Fruit fly (Drosophila melanogaster) whole organism, embryonic: Measurements from ENCODE around the gene toe.

Experiments used
- Atf3 ChIP-seq: fragments of 200-800 bp; sonication (Bioruptor generic); optimal IDR thresholded peaks from 3 replicates; lab custom pipeline; 2016; ENCODE audit warnings: missing biosample characterization, missing genetic modification characterization
- Awh ChIP-seq: fragments of 200-800 bp; sonication (Bioruptor generic); IDR thresholded peaks from 2 replicates; pipeline ENCODE4, ENCODE4 v1.3.6; 2022; ENCODE audit warnings: missing biosample characterization, missing genetic modification characterization
- Bdp1 ChIP-seq: fragments of 200-800 bp; sonication (Bioruptor generic); optimal IDR thresholded peaks from 3 replicates; lab custom pipeline; 2016; ENCODE audit warnings: missing biosample characterization, missing genetic modification characterization
- Bteb2 ChIP-seq: fragments of 200-800 bp; sonication (Bioruptor generic); optimal IDR thresholded peaks from 2 replicates; lab custom pipeline; 2016; ENCODE audit warnings: missing biosample characterization, missing genetic modification characterization
- CG1024 ChIP-seq: fragments of 200-800 bp; sonication (Bioruptor generic); IDR thresholded peaks from 2 replicates; pipeline ENCODE4 v1.3.6; 2022; ENCODE audit warnings: missing biosample characterization, missing genetic modification characterization
- CG10462 ChIP-seq: fragments of 200-800 bp; sonication (Bioruptor generic); optimal IDR thresholded peaks from 2 replicates; lab custom pipeline; 2016; ENCODE audit warnings: missing biosample characterization, missing genetic modification characterization
- CG11093 ChIP-seq: fragments of 200-800 bp; sonication (Bioruptor generic); IDR thresholded peaks from 3 replicates; pipeline ENCODE4 v1.3.6; 2022; ENCODE audit warnings: missing biosample characterization, missing genetic modification characterization
- CG11398 ChIP-seq: fragments of 200-800 bp; sonication (Bioruptor generic); optimal IDR thresholded peaks from 2 replicates; lab custom pipeline; 2016; ENCODE audit warnings: missing biosample characterization, missing genetic modification characterization
- CG11456 ChIP-seq: fragments of 200-800 bp; sonication (Bioruptor generic); IDR thresholded peaks from 3 replicates; pipeline ENCODE4 v1.3.6; 2022; ENCODE audit warnings: missing biosample characterization, missing genetic modification characterization
- CG11696 ChIP-seq: fragments of 200-800 bp; sonication (Bioruptor generic); IDR thresholded peaks from 2 replicates; pipeline ENCODE4 v1.3.6; 2022; ENCODE audit warnings: missing biosample characterization, missing genetic modification characterization
- CG1233 ChIP-seq: fragments of 200-800 bp; sonication (Bioruptor generic); optimal IDR thresholded peaks from 4 replicates; lab custom pipeline; 2018; ENCODE audit warnings: missing biosample characterization, mild to moderate bottlenecking, missing genetic modification characterization
- CG14014 ChIP-seq: fragments of 200-800 bp; sonication (Bioruptor generic); IDR thresholded peaks from 2 replicates; pipeline ENCODE4 v1.3.6; 2022; ENCODE audit warnings: missing biosample characterization, missing genetic modification characterization
- CG15073 ChIP-seq: fragments of 200-800 bp; sonication (Bioruptor generic); optimal IDR thresholded peaks from 2 replicates; lab custom pipeline; 2016; ENCODE audit warnings: missing biosample characterization, missing genetic modification characterization
- CG15601 ChIP-seq: fragments of 200-800 bp; sonication (Bioruptor generic); optimal IDR thresholded peaks from 3 replicates; lab custom pipeline; 2019; ENCODE audit warnings: missing biosample characterization, mild to moderate bottlenecking, missing genetic modification characterization, moderate library complexity
- CG1603 ChIP-seq: fragments of 200-800 bp; sonication (Bioruptor generic); optimal IDR thresholded peaks from 2 replicates; lab custom pipeline; 2019; ENCODE audit warnings: missing biosample characterization, mild to moderate bottlenecking, missing genetic modification characterization, moderate library complexity
- CG16779 ChIP-seq: fragments of 200-800 bp; sonication (Bioruptor generic); IDR thresholded peaks from 2 replicates; pipeline ENCODE4 v1.3.6; 2022; ENCODE audit warnings: missing biosample characterization, missing genetic modification characterization
- CG17612 ChIP-seq: fragments of 200-800 bp; sonication (Bioruptor generic); IDR thresholded peaks from 2 replicates; pipeline ENCODE4 v1.3.6; 2022; ENCODE audit warnings: missing biosample characterization, missing genetic modification characterization
- CG2116 ChIP-seq: fragments of 200-800 bp; sonication (Bioruptor generic); optimal IDR thresholded peaks from 3 replicates; lab custom pipeline; 2018; ENCODE audit warnings: missing biosample characterization, mild to moderate bottlenecking, missing genetic modification characterization
- CG2889 ChIP-seq: fragments of 200-800 bp; sonication (Bioruptor generic); IDR thresholded peaks from 3 replicates; pipeline ENCODE4 v1.3.6; 2022; ENCODE audit warnings: missing biosample characterization, missing genetic modification characterization
- CG32532 ChIP-seq: fragments of 200-800 bp; sonication (Bioruptor generic); IDR thresholded peaks from 2 replicates; pipeline ENCODE4 v1.3.6; 2022; ENCODE audit warnings: missing biosample characterization, missing genetic modification characterization
- CG32767 ChIP-seq: fragments of 200-800 bp; sonication (Bioruptor generic); IDR thresholded peaks from 2 replicates; pipeline ENCODE4 v1.3.6; 2022; ENCODE audit warnings: missing biosample characterization, missing genetic modification characterization
- CG42726 ChIP-seq: fragments of 200-800 bp; sonication (Bioruptor generic); IDR thresholded peaks from 2 replicates; pipeline ENCODE4 v1.3.6; 2022; ENCODE audit warnings: missing biosample characterization, missing genetic modification characterization; ENCODE audit not compliant: partially characterized antibody
- CG4617 ChIP-seq: fragments of 200-800 bp; sonication (Bioruptor generic); optimal IDR thresholded peaks from 3 replicates; lab custom pipeline; 2016; ENCODE audit warnings: missing biosample characterization, missing genetic modification characterization, borderline replicate concordance
- CG5180 ChIP-seq: fragments of 200-800 bp; sonication (Bioruptor generic); optimal IDR thresholded peaks from 3 replicates; lab custom pipeline; 2017; ENCODE audit warnings: missing biosample characterization, missing genetic modification characterization, mild to moderate bottlenecking, moderate library complexity, missing genetic modification reagents
- CG8388 ChIP-seq: fragments of 200-800 bp; sonication (Bioruptor generic); optimal IDR thresholded peaks from 2 replicates; lab custom pipeline; 2019; ENCODE audit warnings: missing biosample characterization, mild to moderate bottlenecking, missing genetic modification characterization, moderate library complexity
- CHES-1-like ChIP-seq: fragments of 200-800 bp; sonication (Bioruptor generic); optimal IDR thresholded peaks from 2 replicates; lab custom pipeline; 2016; ENCODE audit warnings: missing biosample characterization, missing genetic modification characterization
- CTCF ChIP-seq: fragments of 200-800 bp; sonication (Bioruptor generic); optimal IDR thresholded peaks from 2 replicates; lab custom pipeline; 2017; ENCODE audit warnings: missing biosample characterization, mild to moderate bottlenecking, missing genetic modification characterization, moderate library complexity
- Doc3 ChIP-seq: fragments of 200-800 bp; sonication (Bioruptor generic); IDR thresholded peaks from 3 replicates; pipeline ENCODE4 v1.3.6; 2022; ENCODE audit warnings: missing biosample characterization, missing genetic modification characterization; ENCODE audit not compliant: partially characterized antibody
- Fer2 ChIP-seq: fragments of 200-800 bp; sonication (Bioruptor generic); optimal IDR thresholded peaks from 2 replicates; lab custom pipeline; 2018; ENCODE audit warnings: missing biosample characterization, mild to moderate bottlenecking, missing genetic modification characterization, moderate library complexity
- Hey ChIP-seq: fragments of 200-800 bp; sonication (Bioruptor generic); optimal IDR thresholded peaks from 3 replicates; lab custom pipeline; 2018; ENCODE audit warnings: missing biosample characterization, mild to moderate bottlenecking, missing genetic modification characterization
- Hr51 ChIP-seq, 2 experiments: fragments of 200-800 bp; sonication (Bioruptor generic); optimal IDR thresholded peaks; 2 replicates in 1 of 2; 3 replicates in 1 of 2; lab custom pipeline; 2016 to 2018; ENCODE audit warnings: missing biosample characterization in 2 of 2, missing genetic modification characterization in 2 of 2, mild to moderate bottlenecking in 1 of 2, moderate library complexity in 1 of 2
- Hsf ChIP-seq: fragments of 200-800 bp; sonication (Bioruptor generic); optimal IDR thresholded peaks from 3 replicates; lab custom pipeline; 2016; ENCODE audit warnings: missing biosample characterization, missing genetic modification characterization
- MTF-1 ChIP-seq: fragments of 200-800 bp; sonication (Bioruptor generic); optimal IDR thresholded peaks from 2 replicates; lab custom pipeline; 2018; ENCODE audit warnings: missing biosample characterization, mild to moderate bottlenecking, missing genetic modification characterization, borderline replicate concordance
- NK7.1 ChIP-seq: fragments of 200-800 bp; sonication (Bioruptor generic); optimal IDR thresholded peaks from 3 replicates; lab custom pipeline; 2016; ENCODE audit warnings: missing biosample characterization, missing genetic modification characterization
- Side ChIP-seq: fragments of 200-800 bp; sonication (Bioruptor generic); optimal IDR thresholded peaks from 2 replicates; lab custom pipeline; 2016; ENCODE audit warnings: missing biosample characterization, missing genetic modification characterization
- Usf ChIP-seq: fragments of 200-800 bp; sonication (Bioruptor generic); optimal IDR thresholded peaks from 2 replicates; lab custom pipeline; 2017; ENCODE audit warnings: missing genotype, missing biosample characterization, missing genetic modification characterization
- ara ChIP-seq: fragments of 200-800 bp; sonication (Bioruptor generic); IDR thresholded peaks from 2 replicates; pipeline ENCODE4 v1.3.6; 2022; ENCODE audit warnings: missing biosample characterization, missing genetic modification characterization
- bigmax ChIP-seq: fragments of 200-800 bp; sonication (Bioruptor generic); optimal IDR thresholded peaks from 2 replicates; lab custom pipeline; 2018; ENCODE audit warnings: missing biosample characterization, mild to moderate bottlenecking, missing genetic modification characterization
- dysf ChIP-seq: fragments of 200-800 bp; sonication (Bioruptor generic); IDR thresholded peaks from 3 replicates; pipeline ENCODE4 v1.3.6; 2022; ENCODE audit warnings: missing biosample characterization, missing genetic modification characterization
- esg ChIP-seq: fragments of 200-800 bp; sonication (Bioruptor generic); conservative IDR thresholded peaks from 2 replicates; pipeline ENCODE4 v1.3.6; 2022; ENCODE audit warnings: missing biosample characterization, missing genetic modification characterization
- gcm2 ChIP-seq: fragments of 200-800 bp; sonication (Bioruptor generic); optimal IDR thresholded peaks from 2 replicates; lab custom pipeline; 2016; ENCODE audit warnings: missing biosample characterization, missing genetic modification characterization
- lab ChIP-seq: fragments of 200-800 bp; sonication (Bioruptor generic); optimal IDR thresholded peaks from 3 replicates; lab custom pipeline; 2017; ENCODE audit warnings: missing biosample characterization, missing genetic modification characterization, mild to moderate bottlenecking, moderate library complexity, missing genetic modification reagents
- nom ChIP-seq: fragments of 200-800 bp; sonication (Bioruptor generic); optimal IDR thresholded peaks from 2 replicates; lab custom pipeline; 2017; ENCODE audit warnings: missing biosample characterization, missing genetic modification characterization, mild to moderate bottlenecking, moderate library complexity, missing genetic modification reagents
- pan ChIP-seq, 4 experiments: fragments of >200 bp in 3 of 4; fragments of 200-800 bp in 1 of 4; sonication (Bioruptor generic) in 1 of 4; optimal IDR thresholded peaks in 3 of 4; IDR thresholded peaks in 1 of 4; 2 replicates each; pipeline versions ENCODE4 v1.3.6 to Lab custom; 2017 to 2022; ENCODE audit warnings: missing biosample characterization in 2 of 4, missing genetic modification characterization in 2 of 4, mixed read lengths in 1 of 4
- pita ChIP-seq: fragments of 200-800 bp; sonication (Bioruptor generic); optimal IDR thresholded peaks from 2 replicates; lab custom pipeline; 2017; ENCODE audit warnings: missing biosample characterization, mild to moderate bottlenecking, missing genetic modification characterization
- ranshi ChIP-seq: fragments of 200-800 bp; sonication (Bioruptor generic); IDR thresholded peaks from 2 replicates; pipeline ENCODE4 v1.3.6; 2022; ENCODE audit warnings: missing biosample characterization, missing genetic modification characterization
- tgo ChIP-seq: fragments of 200-800 bp; sonication (Bioruptor generic); IDR thresholded peaks from 3 replicates; pipeline ENCODE4 v1.3.6; 2022; ENCODE audit warnings: missing biosample characterization, missing genetic modification characterization
- tin ChIP-seq: fragments of 200-800 bp; sonication (Bioruptor generic); optimal IDR thresholded peaks from 3 replicates; lab custom pipeline; 2016; ENCODE audit warnings: missing biosample characterization, missing genetic modification characterization
- tup ChIP-seq: fragments of 200-800 bp; sonication (Bioruptor generic); optimal IDR thresholded peaks from 2 replicates; lab custom pipeline; 2016; ENCODE audit warnings: missing biosample characterization, mild to moderate bottlenecking, missing genetic modification characterization, moderate library complexity
- usp ChIP-seq: fragments of >200 bp; optimal IDR thresholded peaks from 2 replicates; lab custom pipeline; 2017; ENCODE audit warnings: missing biosample characterization, missing genetic modification characterization

toe gene

DNA sequence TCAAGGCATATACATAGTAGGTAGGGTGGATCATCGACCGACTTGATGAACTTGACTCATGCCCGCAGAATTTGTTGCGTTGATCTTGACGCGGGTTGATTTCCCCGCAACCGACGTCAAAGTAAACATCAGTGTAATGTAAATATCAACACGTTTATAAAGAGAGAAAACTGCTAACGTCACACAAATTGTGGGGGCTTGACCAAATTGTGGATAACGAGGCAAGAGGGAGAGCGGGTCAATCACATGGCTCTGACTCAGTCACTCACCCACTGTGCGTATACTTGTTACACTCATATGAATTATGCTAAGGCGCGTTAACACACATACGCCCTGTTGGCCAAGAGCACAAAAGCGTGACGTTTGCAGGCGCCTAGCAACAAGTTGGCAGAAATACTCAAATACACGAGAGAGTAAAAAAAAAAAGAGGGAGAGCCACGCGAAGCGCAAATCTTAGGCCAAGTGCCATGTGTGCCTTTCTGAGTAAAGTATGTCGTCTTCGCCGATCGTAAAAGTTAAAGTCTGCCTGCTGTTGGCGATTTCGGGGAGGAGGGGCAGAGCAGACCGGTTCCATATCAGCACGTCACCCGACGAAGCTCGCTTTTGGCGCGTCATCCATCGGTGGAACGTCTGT, 25.4 kb downstream of the toe start (continued):
- TF ChIP-seq dysf (GFP tag; lab: Robert Waterston, UW) (peak; percentile 82), tgo (GFP tag; lab: Robert Waterston, UW) (peak; percentile 70; the same call in 2 of the 3 replicates), Hey (tag; lab: Kevin White, UChicago) (peak; percentile 94), MTF-1 (peak; percentile 92), CG8388 (GFP tag; lab: Kevin White, UChicago) (no peak), ranshi (GFP tag; lab: Robert Waterston, UW) (peak; percentile 93), esg (GFP tag; lab: Robert Waterston, UW) (peak; percentile 28; the same call in 1 of the 2 replicates), Hr51 (GFP tag; optimal IDR thresholded peaks at IDR 0.05; lab: Kevin White, UChicago) (peak in 1 of 2 experiments; percentile 95), Awh (GFP tag; lab: Robert Waterston, UW) (peak; percentile 98), NK7.1 (GFP tag; lab: Kevin White, UChicago) (peak; percentile 98), CTCF (GFP tag; lab: Kevin White, UChicago) (peak; percentile 58), Bdp1 (GFP tag; lab: Kevin White, UChicago) (peak; percentile 90), CG32532 (GFP tag; lab: Robert Waterston, UW) (peak; percentile 74), ara (GFP tag; lab: Robert Waterston, UW) (peak; percentile 81), pita (GFP tag; lab: Kevin White, UChicago) (no peak), Hsf (GFP tag; lab: Kevin White, UChicago) (peak; percentile 75), bigmax (GFP tag; lab: Kevin White, UChicago) (peak; percentile 72), lab (GFP tag; lab: Kevin White, UChicago) (peak; percentile 98), Side (GFP tag; lab: Kevin White, UChicago) (peak; percentile 95), Fer2 (peak; percentile 90), Usf (peak; percentile 14), tup (GFP tag; lab: Kevin White, UChicago) (peak; percentile 92), CG15601 (tag; lab: Kevin White, UChicago) (peak; percentile 85), CG32767 (peak; percentile 94), CG14014 (GFP tag; lab: Robert Waterston, UW) (peak; percentile 97), CG16779 (peak; percentile 92), Atf3 (peak; percentile 77), CG5180 (GFP tag; lab: Kevin White, UChicago) (peak; percentile 87), Doc3 (GFP tag; lab: Robert Waterston, UW) (no peak), CHES-1-like (GFP tag; lab: Kevin White, UChicago) (peak; percentile 97), nom (peak; percentile 58), CG4617 (peak; percentile 53), CG2116 (GFP tag; lab: Kevin White, UChicago) (peak; percentile 76), CG11398 (GFP tag; lab: Kevin White, UChicago) (peak; percentile 93), CG1024 (GFP tag; lab: Robert Waterston, UW) (peak; percentile 92), gcm2 (GFP tag; lab: Kevin White, UChicago) (peak; percentile 83), CG11456 (GFP tag; lab: Robert Waterston, UW) (peak; percentile 91), CG15073 (no peak), usp (GFP tag; lab: Kevin White, UChicago) (no peak), CG42726 (GFP tag; lab: Robert Waterston, UW) (no peak), CG11696 (peak; percentile 88), CG17612 (GFP tag; lab: Robert Waterston, UW) (peak; percentile 88), CG2889 (peak; percentile 83), pan (optimal IDR thresholded peaks at IDR 0.05; lab: Kevin White, UChicago) (no peak), pan (GFP tag; optimal IDR thresholded peaks at IDR 0.05 in 1 of 2, IDR thresholded peaks at IDR 0.05 in 1 of 2) (peak in 1 of 2 experiments; percentile 91), tin (GFP tag; lab: Kevin White, UChicago) (peak; percentile 55), CG1603 (tag; lab: Kevin White, UChicago) (peak; percentile 72), CG11093 (peak; percentile 86; the same call in 2 of the 3 replicates), CG1233 (GFP tag; lab: Kevin White, UChicago) (peak; percentile 95), Bteb2 (peak; percentile 90), CG10462 (GFP tag; lab: Kevin White, UChicago) (peak; percentile 67)
